Fruit fly (Drosophila melanogaster) whole organism, prepupa: ENCODE measurements around the gene CG14609.

Source experiments
- Blimp-1 ChIP-seq: fragments of 200-800 bp; sonication (Bioruptor generic); optimal IDR thresholded peaks from 3 replicates; lab custom pipeline; 2017; ENCODE audit warnings: missing biosample characterization, missing genetic modification characterization, mild to moderate bottlenecking, moderate library complexity, missing genetic modification reagents
- CG11294 ChIP-seq: fragments of 200-800 bp; sonication (Bioruptor generic); IDR thresholded peaks from 2 replicates; pipeline ENCODE4 v1.3.6; 2022; ENCODE audit warnings: missing biosample characterization, missing genetic modification characterization
- CG11762 ChIP-seq: fragments of 200-800 bp; sonication (Bioruptor generic); optimal IDR thresholded peaks from 3 replicates; lab custom pipeline; 2016; ENCODE audit warnings: missing biosample characterization, missing genetic modification characterization; ENCODE audit not compliant: insufficient read depth
- CG15336 ChIP-seq: fragments of 200-800 bp; sonication (Bioruptor generic); IDR thresholded peaks from 2 replicates; pipeline ENCODE4 v1.3.6; 2022; ENCODE audit warnings: missing biosample characterization, missing genetic modification characterization
- CG1621 ChIP-seq: fragments of 200-800 bp; sonication (Bioruptor generic); optimal IDR thresholded peaks from 3 replicates; lab custom pipeline; 2018; ENCODE audit warnings: missing biosample characterization, mild to moderate bottlenecking, missing genetic modification characterization
- CG16779 ChIP-seq: fragments of 200-800 bp; sonication (Bioruptor generic); optimal IDR thresholded peaks from 3 replicates; lab custom pipeline; 2017; ENCODE audit warnings: missing biosample characterization, mild to moderate bottlenecking, missing genetic modification characterization
- CG32006 ChIP-seq: fragments of 200-800 bp; sonication (Bioruptor generic); optimal IDR thresholded peaks from 3 replicates; lab custom pipeline; 2017; ENCODE audit warnings: missing biosample characterization, mild to moderate bottlenecking, missing genetic modification characterization
- CG4318 ChIP-seq: fragments of 200-800 bp; sonication (Bioruptor generic); optimal IDR thresholded peaks from 3 replicates; lab custom pipeline; 2017; ENCODE audit warnings: missing biosample characterization, mild to moderate bottlenecking, missing genetic modification characterization
- CG6163 ChIP-seq: fragments of 200-800 bp; sonication (Bioruptor generic); IDR thresholded peaks from 3 replicates; pipeline ENCODE4 v1.3.6; 2022; ENCODE audit warnings: missing biosample characterization, missing genetic modification characterization
- CG6792 ChIP-seq: fragments of 200-800 bp; sonication (Bioruptor generic); optimal IDR thresholded peaks from 3 replicates; lab custom pipeline; 2016; ENCODE audit warnings: missing biosample characterization, missing genetic modification characterization
- CG6808 ChIP-seq: fragments of 200-800 bp; sonication (Bioruptor generic); optimal IDR thresholded peaks from 3 replicates; lab custom pipeline; 2017; ENCODE audit warnings: missing biosample characterization, missing genetic modification characterization, mild to moderate bottlenecking, moderate library complexity, missing genetic modification reagents
- CG6854 ChIP-seq: fragments of 200-800 bp; sonication (Bioruptor generic); optimal IDR thresholded peaks from 2 replicates; lab custom pipeline; 2017; ENCODE audit warnings: missing biosample characterization, mild to moderate bottlenecking, missing genetic modification characterization
- CG7368 ChIP-seq: fragments of 200-800 bp; sonication (Bioruptor generic); optimal IDR thresholded peaks from 3 replicates; lab custom pipeline; 2016; ENCODE audit warnings: missing biosample characterization, missing genetic modification characterization
- CG8319 ChIP-seq: fragments of 200-800 bp; sonication (Bioruptor generic); optimal IDR thresholded peaks from 3 replicates; lab custom pipeline; 2016; ENCODE audit warnings: missing biosample characterization, missing genetic modification characterization
- Eip75B ChIP-seq: fragments of 200-800 bp; sonication (Bioruptor generic); optimal IDR thresholded peaks from 3 replicates; lab custom pipeline; 2016; ENCODE audit warnings: missing biosample characterization, missing genetic modification characterization
- Eip78C ChIP-seq: fragments of 200-800 bp; sonication (Bioruptor generic); peaks from one replicate; lab custom pipeline; 2016; ENCODE audit warnings: missing biosample characterization, missing genetic modification characterization
- Eip93F ChIP-seq: fragments of 200-800 bp; sonication (Bioruptor generic); optimal IDR thresholded peaks from 2 replicates; lab custom pipeline; 2016; ENCODE audit warnings: missing biosample characterization, mild to moderate bottlenecking, missing genetic modification characterization
- Ets21C ChIP-seq: fragments of 200-800 bp; sonication (Bioruptor generic); optimal IDR thresholded peaks from 3 replicates; lab custom pipeline; 2016; ENCODE audit warnings: missing biosample characterization, missing genetic modification characterization
- Ets96B ChIP-seq: fragments of 200-800 bp; optimal IDR thresholded peaks from 2 replicates; lab custom pipeline; 2019; ENCODE audit warnings: missing biosample characterization, mild to moderate bottlenecking, missing genetic modification characterization, moderate library complexity
- Gug ChIP-seq: fragments of 200-800 bp; sonication (Bioruptor generic); IDR thresholded peaks from 2 replicates; pipeline ENCODE4 v1.3.6; 2022; ENCODE audit warnings: missing biosample characterization, missing genetic modification characterization
- Hr4 ChIP-seq: fragments of 200-800 bp; sonication (Bioruptor generic); optimal IDR thresholded peaks from 3 replicates; lab custom pipeline; 2016; ENCODE audit warnings: missing biosample characterization, missing genetic modification characterization
- Lpt ChIP-seq: fragments of 200-800 bp; sonication (Bioruptor generic); optimal IDR thresholded peaks from 3 replicates; lab custom pipeline; 2016; ENCODE audit warnings: missing biosample characterization, missing genetic modification characterization
- Met ChIP-seq: fragments of 200-800 bp; sonication (Bioruptor generic); optimal IDR thresholded peaks from 3 replicates; lab custom pipeline; 2016; ENCODE audit warnings: missing biosample characterization, missing genetic modification characterization
- Sox15 ChIP-seq: fragments of 200-800 bp; sonication (Bioruptor generic); optimal IDR thresholded peaks from 3 replicates; lab custom pipeline; 2016; ENCODE audit warnings: missing biosample characterization, missing genetic modification characterization
- dac ChIP-seq: fragments of 200-800 bp; sonication (Bioruptor generic); optimal IDR thresholded peaks from 2 replicates; lab custom pipeline; 2017; ENCODE audit warnings: missing biosample characterization, mild to moderate bottlenecking, missing genetic modification characterization
- dsx ChIP-seq: fragments of 200-800 bp; optimal IDR thresholded peaks from 3 replicates; lab custom pipeline; 2019; ENCODE audit warnings: missing biosample characterization, mild to moderate bottlenecking, missing genetic modification characterization, moderate library complexity; ENCODE audit not compliant: poor library complexity, severe bottlenecking
- eg ChIP-seq: fragments of 200-800 bp; sonication (Bioruptor generic); IDR thresholded peaks from 3 replicates; pipeline ENCODE4 v1.3.6; 2022; ENCODE audit warnings: missing biosample characterization, missing genetic modification characterization
- lz ChIP-seq: fragments of 200-800 bp; sonication (Bioruptor generic); optimal IDR thresholded peaks from 3 replicates; lab custom pipeline; 2016; ENCODE audit warnings: missing biosample characterization, missing genetic modification characterization
- net ChIP-seq: fragments of 200-800 bp; sonication (Bioruptor generic); optimal IDR thresholded peaks from 3 replicates; lab custom pipeline; 2016; ENCODE audit warnings: missing biosample characterization, missing genetic modification characterization
- pdm3 ChIP-seq: fragments of 200-800 bp; sonication (Bioruptor generic); optimal IDR thresholded peaks from 3 replicates; lab custom pipeline; 2016; ENCODE audit warnings: missing biosample characterization, missing genetic modification characterization
- salr ChIP-seq, 2 experiments: fragments of 200-800 bp; sonication (Bioruptor generic); optimal IDR thresholded peaks; 3 replicates each; lab custom pipeline; 2016 to 2018; ENCODE audit warnings: missing biosample characterization in 2 of 2, missing genetic modification characterization in 2 of 2, mild to moderate bottlenecking in 1 of 2
- ss ChIP-seq, 2 experiments: fragments of 200-800 bp; sonication (Bioruptor generic); optimal IDR thresholded peaks; 2 replicates in 1 of 2; 3 replicates in 1 of 2; lab custom pipeline; 2017 to 2018; ENCODE audit warnings: mild to moderate bottlenecking in 2 of 2, missing biosample characterization in 2 of 2, missing genetic modification characterization in 2 of 2, moderate library complexity in 1 of 2
- svp ChIP-seq: fragments of 200-800 bp; sonication (Bioruptor generic); peaks from one replicate; lab custom pipeline; 2016; ENCODE audit warnings: missing biosample characterization, missing genetic modification characterization
- topi ChIP-seq: fragments of 200-800 bp; sonication (Bioruptor generic); optimal IDR thresholded peaks from 3 replicates; lab custom pipeline; 2016; ENCODE audit warnings: missing biosample characterization, missing genetic modification characterization
- vri ChIP-seq: fragments of 200-800 bp; sonication (Bioruptor generic); optimal IDR thresholded peaks from 3 replicates; lab custom pipeline; 2016; ENCODE audit warnings: missing biosample characterization, mild to moderate bottlenecking, missing genetic modification characterization

The CG14609 gene

dm6 chr3R:7171384-7172099 lies 29.2 kb upstream of the CG14609 start (continued):
- no peak for TF ChIP-seq svp (GFP tag; lab: Kevin White, UChicago)
- TF ChIP-seq salr (GFP tag; optimal IDR thresholded peaks at IDR 0.05; lab: Kevin White, UChicago) = peak; percentile 55 to 71
- TF ChIP-seq CG6808 (GFP tag; lab: Kevin White, UChicago) = peak; percentile 81
- TF ChIP-seq CG11762 (GFP tag; lab: Kevin White, UChicago) = peak; percentile 14
- TF ChIP-seq Blimp-1 (GFP tag; lab: Kevin White, UChicago) = no peak
- peak; percentile 55 for TF ChIP-seq CG16779 (tag; lab: Kevin White, UChicago)
- no peak for TF ChIP-seq Sox15 (GFP tag; lab: Kevin White, UChicago)
- TF ChIP-seq eg (GFP tag; lab: Robert Waterston, UW) = no peak
- TF ChIP-seq Eip78C = peak; percentile 92
- TF ChIP-seq Lpt (GFP tag; lab: Kevin White, UChicago) = peak; percentile 53
- peak; percentile 34 for TF ChIP-seq CG7368 (GFP tag; lab: Kevin White, UChicago)
- 0 out of 3 replicates have a peak, but pooled peaks have one; percentile 17 for TF ChIP-seq CG6163 (GFP tag; lab: Robert Waterston, UW)
- TF ChIP-seq CG4318 (GFP tag; lab: Kevin White, UChicago) = no peak
- no peak for TF ChIP-seq vri
- TF ChIP-seq Ets21C = peak; percentile 14
- peak; percentile 58 for TF ChIP-seq Met
- no peak for TF ChIP-seq CG11294
- TF ChIP-seq Ets96B = peak; percentile 85
- peak; percentile 47 for TF ChIP-seq Hr4 (GFP tag; lab: Kevin White, UChicago)
- peak; percentile 50 for TF ChIP-seq CG15336 (GFP tag; lab: Robert Waterston, UW)
- TF ChIP-seq CG1621 = peak; percentile 56
- no peak for TF ChIP-seq CG6854 (GFP tag; lab: Kevin White, UChicago)
- peak; percentile 52 for TF ChIP-seq lz (GFP tag; lab: Kevin White, UChicago)
- TF ChIP-seq net (GFP tag; lab: Kevin White, UChicago) = peak; percentile 51
- TF ChIP-seq pdm3 (GFP tag; lab: Kevin White, UChicago) = peak; percentile 71

- TF ChIP-seq vri (peak; percentile 82), Eip78C (peak; percentile 4), CG15336 (GFP tag; lab: Robert Waterston, UW) (no peak), CG6854 (GFP tag; lab: Kevin White, UChicago) (peak; percentile 9)
Measured at dm6 chr3R:7172978-7173377, 27.8 kb upstream of the CG14609 start.

dm6 chr3R:7174755-7175154 lies 26.0 kb upstream of the CG14609 start:
- no peak for TF ChIP-seq Blimp-1 (GFP tag; lab: Kevin White, UChicago)
- TF ChIP-seq topi (GFP tag; lab: Kevin White, UChicago) = no peak
- TF ChIP-seq CG1621 = peak; percentile 71
- TF ChIP-seq CG6792 (GFP tag; lab: Kevin White, UChicago) = no peak
- TF ChIP-seq CG11294 = no peak
- no peak for TF ChIP-seq Eip93F (GFP tag; lab: Kevin White, UChicago)
- no peak for TF ChIP-seq CG6808 (GFP tag; lab: Kevin White, UChicago)
- TF ChIP-seq Eip75B (GFP tag; lab: Kevin White, UChicago) = no peak
- TF ChIP-seq CG8319 = no peak
- TF ChIP-seq ss (GFP tag; optimal IDR thresholded peaks at IDR 0.05; lab: Kevin White, UChicago) = peak in 1 of 2 experiments; percentile 33
- TF ChIP-seq CG32006 = no peak
- no peak for TF ChIP-seq Gug (GFP tag; lab: Robert Waterston, UW)
- no peak for TF ChIP-seq Eip78C
- TF ChIP-seq dsx (GFP tag; lab: Kevin White, UChicago) = peak; percentile 81
- TF ChIP-seq dac (GFP tag; lab: Kevin White, UChicago) = no peak
